Fruit fly (Drosophila melanogaster) whole organism, embryonic: ENCODE results near the gene CG12539.

Source experiments
- BtbVII ChIP-seq: fragments of 200-800 bp; sonication (Bioruptor generic); optimal IDR thresholded peaks from 3 replicates; lab custom pipeline; 2017; ENCODE audit warnings: missing biosample characterization, mild to moderate bottlenecking, missing genetic modification characterization
- CG10366 ChIP-seq: fragments of 200-800 bp; sonication (Bioruptor generic); IDR thresholded peaks from 2 replicates; pipeline ENCODE4 v1.3.6; 2022; ENCODE audit warnings: missing biosample characterization, missing genetic modification characterization
- CG12299 ChIP-seq: fragments of 200-800 bp; sonication (Bioruptor generic); optimal IDR thresholded peaks from 2 replicates; lab custom pipeline; 2018; ENCODE audit warnings: missing biosample characterization, mild to moderate bottlenecking, missing genetic modification characterization
- CG12769 ChIP-seq: fragments of 200-800 bp; sonication (Bioruptor generic); optimal IDR thresholded peaks from 2 replicates; lab custom pipeline; 2019; ENCODE audit warnings: missing biosample characterization, mild to moderate bottlenecking, missing genetic modification characterization, moderate library complexity
- CG14050 ChIP-seq: fragments of 200-800 bp; sonication (Bioruptor generic); IDR thresholded peaks from 3 replicates; pipeline ENCODE4 v1.3.6; 2022; ENCODE audit warnings: missing biosample characterization, missing genetic modification characterization
- CG14441 ChIP-seq: fragments of 200-800 bp; sonication (Bioruptor generic); IDR thresholded peaks from 2 replicates; pipeline ENCODE4 v1.3.6; 2022; ENCODE audit warnings: missing biosample characterization, missing genetic modification characterization
- CG17385 ChIP-seq: fragments of 200-800 bp; sonication (Bioruptor generic); optimal IDR thresholded peaks from 3 replicates; lab custom pipeline; 2018; ENCODE audit warnings: missing biosample characterization, mild to moderate bottlenecking, missing genetic modification characterization
- CG2712 ChIP-seq: fragments of 200-800 bp; optimal IDR thresholded peaks from 3 replicates; lab custom pipeline; 2019; ENCODE audit warnings: missing biosample characterization, mild to moderate bottlenecking, missing genetic modification characterization, moderate library complexity
- CG30431 ChIP-seq: fragments of 200-800 bp; sonication (Bioruptor generic); optimal IDR thresholded peaks from 2 replicates; lab custom pipeline; 2017; ENCODE audit warnings: missing biosample characterization, missing genetic modification characterization
- CG32767 ChIP-seq: fragments of 200-800 bp; sonication (Bioruptor generic); IDR thresholded peaks from 2 replicates; pipeline ENCODE4 v1.3.6; 2022; ENCODE audit warnings: missing biosample characterization, missing genetic modification characterization
- CG33557 ChIP-seq: fragments of 200-800 bp; sonication (Bioruptor generic); optimal IDR thresholded peaks from 2 replicates; lab custom pipeline; 2019; ENCODE audit warnings: missing biosample characterization, mild to moderate bottlenecking, missing genetic modification characterization, moderate library complexity
- CG3407 ChIP-seq: fragments of 200-800 bp; sonication (Bioruptor generic); optimal IDR thresholded peaks from 2 replicates; lab custom pipeline; 2018; ENCODE audit warnings: missing biosample characterization, mild to moderate bottlenecking, missing genetic modification characterization
- CG34422 ChIP-seq: fragments of 200-800 bp; sonication (Bioruptor generic); IDR thresholded peaks from 3 replicates; pipeline ENCODE4 v1.3.6; 2022; ENCODE audit warnings: missing biosample characterization, missing genetic modification characterization
- CG3726 ChIP-seq: fragments of 200-800 bp; sonication (Bioruptor generic); IDR thresholded peaks from 3 replicates; pipeline ENCODE4, ENCODE4 v1.3.6; 2022; ENCODE audit warnings: missing biosample characterization, missing genetic modification characterization
- CG42726 ChIP-seq: fragments of 200-800 bp; sonication (Bioruptor generic); IDR thresholded peaks from 2 replicates; pipeline ENCODE4 v1.3.6; 2022; ENCODE audit warnings: missing biosample characterization, missing genetic modification characterization; ENCODE audit not compliant: partially characterized antibody
- CG4282 ChIP-seq: fragments of 200-800 bp; sonication (Bioruptor generic); optimal IDR thresholded peaks from 2 replicates; lab custom pipeline; 2016; ENCODE audit warnings: missing biosample characterization, missing genetic modification characterization
- CG4328 ChIP-seq: fragments of 200-800 bp; sonication (Bioruptor generic); optimal IDR thresholded peaks from 3 replicates; lab custom pipeline; 2017; ENCODE audit warnings: missing biosample characterization, missing genetic modification reagents, missing genetic modification characterization
- CG6254 ChIP-seq: fragments of 200-800 bp; sonication (Bioruptor generic); optimal IDR thresholded peaks from 3 replicates; lab custom pipeline; 2017; ENCODE audit warnings: mild to moderate bottlenecking, missing biosample characterization, missing genetic modification reagents, missing genetic modification characterization
- CG6654 ChIP-seq: fragments of 200-800 bp; sonication (Bioruptor generic); optimal IDR thresholded peaks from 2 replicates; lab custom pipeline; 2017; ENCODE audit warnings: missing biosample characterization, mild to moderate bottlenecking, missing genetic modification characterization
- CG7987 ChIP-seq: fragments of 200-800 bp; sonication (Bioruptor generic); optimal IDR thresholded peaks from 2 replicates; lab custom pipeline; 2018; ENCODE audit warnings: missing biosample characterization, mild to moderate bottlenecking, missing genetic modification characterization, moderate library complexity
- CG8924 ChIP-seq: fragments of 200-800 bp; optimal IDR thresholded peaks from 3 replicates; lab custom pipeline; 2019; ENCODE audit warnings: missing biosample characterization, mild to moderate bottlenecking, missing genetic modification characterization, moderate library complexity
- Dek ChIP-seq: fragments of 200-800 bp; sonication (Bioruptor generic); optimal IDR thresholded peaks from 3 replicates; lab custom pipeline; 2019; ENCODE audit warnings: missing biosample characterization, mild to moderate bottlenecking, missing genetic modification characterization, moderate library complexity
- ERR ChIP-seq: fragments of 200-800 bp; sonication (Bioruptor generic); optimal IDR thresholded peaks from 2 replicates; lab custom pipeline; 2016; ENCODE audit warnings: missing biosample characterization, missing genetic modification characterization
- Gsc ChIP-seq: fragments of 200-800 bp; sonication (Bioruptor generic); IDR thresholded peaks from 2 replicates; pipeline ENCODE4 v1.3.6; 2022; ENCODE audit warnings: missing biosample characterization, missing genetic modification characterization
- HmgD ChIP-seq: fragments of 200-800 bp; sonication (Bioruptor generic); optimal IDR thresholded peaks from 3 replicates; lab custom pipeline; 2016; ENCODE audit warnings: missing biosample characterization, missing genetic modification characterization
- MTF-1 ChIP-seq: fragments of 200-800 bp; sonication (Bioruptor generic); optimal IDR thresholded peaks from 2 replicates; lab custom pipeline; 2018; ENCODE audit warnings: missing biosample characterization, mild to moderate bottlenecking, missing genetic modification characterization, borderline replicate concordance
- Med ChIP-seq: fragments of 200-800 bp; sonication (Bioruptor generic); peaks from one replicate; lab custom pipeline; 2016; ENCODE audit warnings: missing biosample characterization, missing genetic modification characterization, mild to moderate bottlenecking, inconsistent platforms, moderate library complexity
- Meics ChIP-seq: fragments of 200-800 bp; sonication (Bioruptor generic); optimal IDR thresholded peaks from 2 replicates; lab custom pipeline; 2017; ENCODE audit warnings: missing biosample characterization, mild to moderate bottlenecking, missing genetic modification characterization
- Trl ChIP-seq, 3 experiments: fragments of >200 bp in 2 of 3; fragments of 200-800 bp in 1 of 3; sonication (Bioruptor generic) in 1 of 3; optimal IDR thresholded peaks; 2 replicates in 1 of 3; 3 replicates in 2 of 3; lab custom pipeline; 2016 to 2017; ENCODE audit warnings: missing biosample characterization in 1 of 3, missing genetic modification characterization in 1 of 3
- Xbp1 ChIP-seq: fragments of 200-800 bp; sonication (Bioruptor generic); optimal IDR thresholded peaks from 3 replicates; lab custom pipeline; 2016; ENCODE audit warnings: missing biosample characterization, mild to moderate bottlenecking, missing genetic modification characterization
- abd-A ChIP-seq: fragments of 200-800 bp; sonication (Bioruptor generic); optimal IDR thresholded peaks from 3 replicates; lab custom pipeline; 2019; ENCODE audit warnings: missing biosample characterization, mild to moderate bottlenecking, missing genetic modification characterization, moderate library complexity
- ac ChIP-seq: fragments of 200-800 bp; sonication (Bioruptor generic); optimal IDR thresholded peaks from 3 replicates; lab custom pipeline; 2017; ENCODE audit warnings: missing biosample characterization, mild to moderate bottlenecking, missing genetic modification characterization
- btn ChIP-seq: fragments of 200-800 bp; sonication (Bioruptor generic); optimal IDR thresholded peaks from 2 replicates; lab custom pipeline; 2016; ENCODE audit warnings: missing biosample characterization, missing genetic modification characterization
- da ChIP-seq: fragments of 200-800 bp; sonication (Bioruptor generic); optimal IDR thresholded peaks from 2 replicates; lab custom pipeline; 2016; ENCODE audit warnings: missing biosample characterization, missing genetic modification characterization
- dan ChIP-seq: fragments of 200-800 bp; sonication (Bioruptor generic); IDR thresholded peaks from 2 replicates; pipeline ENCODE4 v1.3.6; 2022; ENCODE audit warnings: missing biosample characterization, missing genetic modification characterization
- ems ChIP-seq: fragments of 200-800 bp; sonication (Bioruptor generic); optimal IDR thresholded peaks from 3 replicates; lab custom pipeline; 2016; ENCODE audit warnings: missing biosample characterization, missing genetic modification characterization
- eyg ChIP-seq: fragments of 200-800 bp; sonication (Bioruptor generic); optimal IDR thresholded peaks from 3 replicates; lab custom pipeline; 2016; ENCODE audit warnings: missing biosample characterization, missing genetic modification characterization
- gcm ChIP-seq: fragments of 200-800 bp; sonication (Bioruptor generic); optimal IDR thresholded peaks from 2 replicates; lab custom pipeline; 2019; ENCODE audit warnings: missing biosample characterization, mild to moderate bottlenecking, missing genetic modification characterization, moderate library complexity
- ind ChIP-seq: fragments of 200-800 bp; sonication (Bioruptor generic); optimal IDR thresholded peaks from 3 replicates; lab custom pipeline; 2016; ENCODE audit warnings: missing biosample characterization, missing genetic modification characterization
- mam ChIP-seq: fragments of 200-800 bp; sonication (Bioruptor generic); optimal IDR thresholded peaks from 3 replicates; lab custom pipeline; 2016; ENCODE audit warnings: missing biosample characterization, missing genetic modification characterization
- row ChIP-seq: fragments of 200-800 bp; sonication (Bioruptor generic); IDR thresholded peaks from 3 replicates; pipeline ENCODE4 v1.3.6; 2022; ENCODE audit warnings: missing biosample characterization, missing genetic modification characterization
- salm ChIP-seq: fragments of 200-800 bp; sonication (Bioruptor generic); optimal IDR thresholded peaks from 2 replicates; lab custom pipeline; 2018; ENCODE audit warnings: missing biosample characterization, mild to moderate bottlenecking, missing genetic modification characterization
- scrt ChIP-seq: fragments of 200-800 bp; sonication (Bioruptor generic); optimal IDR thresholded peaks from 2 replicates; lab custom pipeline; 2018; ENCODE audit warnings: missing biosample characterization, mild to moderate bottlenecking, missing genetic modification characterization, moderate library complexity
- so ChIP-seq: fragments of 200-800 bp; sonication (Bioruptor generic); IDR thresholded peaks from 3 replicates; pipeline ENCODE4 v1.3.6; 2022; ENCODE audit warnings: missing biosample characterization, missing genetic modification characterization
- sr ChIP-seq: fragments of 200-800 bp; sonication (Bioruptor generic); IDR thresholded peaks from 3 replicates; pipeline ENCODE4 v1.3.6; 2022; ENCODE audit warnings: missing biosample characterization, missing genetic modification characterization
- stwl ChIP-seq: fragments of 200-800 bp; sonication (Bioruptor generic); optimal IDR thresholded peaks from 3 replicates; lab custom pipeline; 2018; ENCODE audit warnings: missing biosample characterization, mild to moderate bottlenecking, missing genetic modification characterization, moderate library complexity
- toy ChIP-seq: fragments of 200-800 bp; sonication (Bioruptor generic); IDR thresholded peaks from 2 replicates; pipeline ENCODE4 v1.3.6; 2022; ENCODE audit warnings: missing biosample characterization, missing genetic modification characterization
- vnd ChIP-seq: fragments of 200-800 bp; sonication (Bioruptor generic); IDR thresholded peaks from 3 replicates; pipeline ENCODE4 v1.3.6; 2022; ENCODE audit warnings: missing biosample characterization, missing genetic modification characterization; ENCODE audit not compliant: partially characterized antibody
- zfh2 ChIP-seq: fragments of 200-800 bp; sonication (Bioruptor generic); optimal IDR thresholded peaks from 2 replicates; lab custom pipeline; 2016; ENCODE audit warnings: missing biosample characterization, missing genetic modification characterization

The CG12539 gene

dm6 chrX:14839739-14840347, 4.7 kb downstream of the CG12539 start (continued):
- TF ChIP-seq abd-A (peak; percentile 83), so (0 out of 3 replicates have a peak, but pooled peaks have one; percentile 26), CG12769 (tag; lab: Kevin White, UChicago) (peak; percentile 73), CG12299 (tag; lab: Kevin White, UChicago) (peak; percentile 7), CG30431 (peak; percentile 25), CG6254 (GFP tag; lab: Kevin White, UChicago) (no peak), Dek (tag; lab: Kevin White, UChicago) (peak; percentile 29), Meics (GFP tag; lab: Kevin White, UChicago) (peak; percentile 65), vnd (GFP tag; lab: Robert Waterston, UW) (0 out of 3 replicates have a peak, but pooled peaks have one; percentile 16), CG2712 (tag; lab: Kevin White, UChicago) (peak; percentile 39), MTF-1 (GFP tag; lab: Kevin White, UChicago) (peak; percentile 52), CG34422 (GFP tag; lab: Robert Waterston, UW) (peak; percentile 64; the same call in 2 of the 3 replicates), mam (GFP tag; lab: Kevin White, UChicago) (peak; percentile 60), Gsc (no peak), dan (no peak), CG7987 (GFP tag; lab: Kevin White, UChicago) (no peak), zfh2 (GFP tag; lab: Kevin White, UChicago) (peak; percentile 70), salm (no peak), toy (GFP tag; lab: Robert Waterston, UW) (0 out of 2 replicates have a peak, but pooled peaks have one; percentile 26), Xbp1 (GFP tag; lab: Kevin White, UChicago) (peak; percentile 34), CG4282 (GFP tag; lab: Kevin White, UChicago) (peak; percentile 47), ac (no peak), CG14441 (GFP tag; lab: Robert Waterston, UW) (peak; percentile 52), stwl (tag; lab: Kevin White, UChicago) (no peak), CG33557 (GFP tag; lab: Kevin White, UChicago) (no peak), BtbVII (GFP tag; lab: Kevin White, UChicago) (peak; percentile 72), da (GFP tag; lab: Kevin White, UChicago) (peak; percentile 15), CG6654 (GFP tag; lab: Kevin White, UChicago) (no peak), CG32767 (GFP tag; lab: Robert Waterston, UW) (peak; percentile 48; the same call in 1 of the 2 replicates), CG4328 (GFP tag; lab: Kevin White, UChicago) (peak; percentile 51), Med (GFP tag; lab: Kevin White, UChicago) (peak; percentile 93), CG3726 (GFP tag; lab: Robert Waterston, UW) (no peak), scrt (GFP tag; lab: Kevin White, UChicago) (peak; percentile 24), row (GFP tag; lab: Robert Waterston, UW) (peak; percentile 67), eyg (GFP tag; lab: Kevin White, UChicago) (peak; percentile 28), ind (peak; percentile 26), btn (GFP tag; lab: Kevin White, UChicago) (peak; percentile 7), HmgD (GFP tag; lab: Kevin White, UChicago) (peak; percentile 43), CG8924 (tag; lab: Kevin White, UChicago) (peak; percentile 57), CG10366 (GFP tag; lab: Robert Waterston, UW) (peak; percentile 23; the same call in 1 of the 2 replicates), ERR (GFP tag; lab: Kevin White, UChicago) (peak; percentile 37), CG17385 (GFP tag; lab: Kevin White, UChicago) (peak; percentile 42), gcm (GFP tag; lab: Kevin White, UChicago) (peak; percentile 32), CG42726 (GFP tag; lab: Robert Waterston, UW) (0 out of 2 replicates have a peak, but pooled peaks have one; percentile 37), CG14050 (GFP tag; lab: Robert Waterston, UW) (peak; percentile 36; the same call in 1 of the 3 replicates), Trl (optimal IDR thresholded peaks at IDR 0.05; lab: Kevin White, UChicago) (peak in 1 of 2 experiments; percentile 83), Trl (GFP tag; optimal IDR thresholded peaks at IDR 0.05; lab: Kevin White, UChicago) (peak; percentile 65), ems (peak; percentile 24), sr (GFP tag; lab: Robert Waterston, UW) (no peak), CG3407 (GFP tag; lab: Kevin White, UChicago) (no peak)
